Worm (Caenorhabditis elegans) whole organism, late embryonic: ENCODE results near the gene pole-2.

ENCODE experiments used
- ceh-14 ChIP-seq: sonication (generic microtip); optimal IDR thresholded peaks from 2 replicates; lab custom pipeline; 2016; ENCODE audit warnings: missing genotype, missing genetic modification characterization, missing compliant biosample characterization
- dve-1 ChIP-seq: sonication (generic microtip); optimal IDR thresholded peaks from 2 replicates; lab custom pipeline; 2017; ENCODE audit warnings: antibody characterized with exemption, mild to moderate bottlenecking, missing genetic modification characterization, missing compliant biosample characterization
- gmeb-2 ChIP-seq: sonication (generic microtip); optimal IDR thresholded peaks from 2 replicates; lab custom pipeline; 2016; ENCODE audit warnings: missing genetic modification characterization, inconsistent platforms, missing compliant biosample characterization
- hlh-30 ChIP-seq: sonication (generic microtip); optimal IDR thresholded peaks from 2 replicates; lab custom pipeline; 2017; ENCODE audit warnings: antibody characterized with exemption, missing genetic modification characterization, missing compliant biosample characterization; ENCODE audit not compliant: insufficient read depth
- hlh-8 ChIP-seq: sonication (generic microtip); optimal IDR thresholded peaks from 2 replicates; lab custom pipeline; 2016; ENCODE audit warnings: missing genotype, missing genetic modification characterization, missing compliant biosample characterization
- mec-3 ChIP-seq: sonication (generic microtip); optimal IDR thresholded peaks from 2 replicates; lab custom pipeline; 2016; ENCODE audit warnings: borderline replicate concordance, missing genetic modification characterization, missing compliant biosample characterization
- nfya-1 ChIP-seq: sonication (generic microtip); optimal IDR thresholded peaks from 2 replicates; lab custom pipeline; 2017; ENCODE audit warnings: missing genetic modification characterization, mild to moderate bottlenecking, missing compliant biosample characterization, antibody characterized with exemption, moderate library complexity
- npax-4 ChIP-seq: sonication (generic microtip); optimal IDR thresholded peaks from 2 replicates; lab custom pipeline; 2016; ENCODE audit warnings: missing genetic modification characterization, missing compliant biosample characterization
- pat-9 ChIP-seq: fragments of 200-800 bp; sonication (Bioruptor generic); optimal IDR thresholded peaks from 2 replicates; lab custom pipeline; 2018; ENCODE audit warnings: mild to moderate bottlenecking, missing genetic modification characterization, moderate library complexity, missing compliant biosample characterization
- pha-4 ChIP-seq: fragments of 150-350 bp; optimal IDR thresholded peaks from 2 replicates; lab custom pipeline; 2018; ENCODE audit warnings: missing biosample characterization, missing genetic modification reagents, missing genetic modification characterization
- pqm-1 ChIP-seq: sonication (generic microtip); optimal IDR thresholded peaks from 2 replicates; lab custom pipeline; 2016; ENCODE audit warnings: missing genetic modification characterization, missing compliant biosample characterization
- sox-4 ChIP-seq: sonication (generic microtip); optimal IDR thresholded peaks from 2 replicates; lab custom pipeline; 2017; ENCODE audit warnings: mild to moderate bottlenecking, missing genetic modification characterization, inconsistent platforms, missing compliant biosample characterization
- ttx-3 ChIP-seq: sonication (generic microtip); optimal IDR thresholded peaks from 2 replicates; lab custom pipeline; 2016; ENCODE audit warnings: missing genetic modification reagents, missing genetic modification characterization, missing compliant biosample characterization
- unc-55 ChIP-seq: sonication (generic microtip); optimal IDR thresholded peaks from 2 replicates; lab custom pipeline; 2017; ENCODE audit warnings: missing biosample characterization, missing genetic modification reagents, missing genetic modification characterization

- no peak for TF ChIP-seq hlh-8 (tag; lab: Kevin White, UChicago)
- TF ChIP-seq sox-4, result no peak
- no peak for TF ChIP-seq dve-1 (tag; lab: Kevin White, UChicago)
- no peak for TF ChIP-seq hlh-30 (tag; lab: Kevin White, UChicago)
- TF ChIP-seq pat-9 (tag; lab: Kevin White, UChicago), result no peak
- TF ChIP-seq ttx-3 (tag; lab: Kevin White, UChicago), result no peak
- TF ChIP-seq pqm-1 (tag; lab: Kevin White, UChicago), result no peak
- TF ChIP-seq gmeb-2 (tag; lab: Kevin White, UChicago), result no peak
- no peak for TF ChIP-seq ceh-14 (tag; lab: Kevin White, UChicago)
- TF ChIP-seq mec-3 (tag; lab: Kevin White, UChicago), result no peak
- no peak for TF ChIP-seq pha-4
- TF ChIP-seq npax-4 (tag; lab: Kevin White, UChicago), result no peak
- no peak for TF ChIP-seq nfya-1
- TF ChIP-seq unc-55 (GFP tag; lab: Kevin White, UChicago), result no peak
These were observed 36.4 kb upstream of the pole-2 start for ce11 chrIV:8722801-8723200.
